Fruit fly (Drosophila melanogaster): ENCODE results near the gene CG4558.

Gene CG4558

dm6 chrX:6869770-6870404 lies 20.3 kb downstream of the CG4558 start:
- no peak for TF ChIP-seq usp (GFP tag; optimal IDR thresholded peaks at IDR 0.05)
- no peak for TF ChIP-seq pan (optimal IDR thresholded peaks at IDR 0.05)
- TF ChIP-seq EcR (GFP tag; optimal IDR thresholded peaks at IDR 0.05): no peak
- TF ChIP-seq CG8478 (optimal IDR thresholded peaks at IDR 0.05): no peak
- TF ChIP-seq Dll (optimal IDR thresholded peaks at IDR 0.05): no peak
- no peak for TF ChIP-seq psq (optimal IDR thresholded peaks at IDR 0.05)

dm6 chrX:6871746-6872145 lies 22.2 kb downstream of the CG4558 start:
- TF ChIP-seq pan (optimal IDR thresholded peaks at IDR 0.05) (no peak), usp (GFP tag; optimal IDR thresholded peaks at IDR 0.05) (no peak), Dll (optimal IDR thresholded peaks at IDR 0.05) (no peak), CG8478 (optimal IDR thresholded peaks at IDR 0.05) (no peak), psq (optimal IDR thresholded peaks at IDR 0.05) (no peak), EcR (GFP tag; optimal IDR thresholded peaks at IDR 0.05) (no peak)

dm6 chrX:6874918-6875454 lies 25.4 kb downstream of the CG4558 start:
- TF ChIP-seq EcR (GFP tag; optimal IDR thresholded peaks at IDR 0.05): no peak
- no peak for TF ChIP-seq pan (optimal IDR thresholded peaks at IDR 0.05)
- no peak for TF ChIP-seq CG8478 (optimal IDR thresholded peaks at IDR 0.05)
- TF ChIP-seq psq (optimal IDR thresholded peaks at IDR 0.05): no peak
- no peak for TF ChIP-seq usp (GFP tag; optimal IDR thresholded peaks at IDR 0.05)

- TF ChIP-seq Dll (optimal IDR thresholded peaks at IDR 0.05): no peak
- TF ChIP-seq pan (optimal IDR thresholded peaks at IDR 0.05): no peak
- no peak for TF ChIP-seq psq (optimal IDR thresholded peaks at IDR 0.05)
- TF ChIP-seq EcR (GFP tag; optimal IDR thresholded peaks at IDR 0.05): no peak
- no peak for TF ChIP-seq usp (GFP tag; optimal IDR thresholded peaks at IDR 0.05)
- TF ChIP-seq CG8478 (optimal IDR thresholded peaks at IDR 0.05): no peak
These were observed 26.2 kb downstream of the CG4558 start for dm6 chrX:6875773-6876172.

- TF ChIP-seq EcR (GFP tag; optimal IDR thresholded peaks at IDR 0.05) (no peak), pan (optimal IDR thresholded peaks at IDR 0.05) (no peak), Dll (optimal IDR thresholded peaks at IDR 0.05) (no peak), usp (GFP tag; optimal IDR thresholded peaks at IDR 0.05) (no peak), psq (optimal IDR thresholded peaks at IDR 0.05) (no peak), CG8478 (optimal IDR thresholded peaks at IDR 0.05) (no peak)
These were observed 26.8 kb downstream of the CG4558 start for dm6 chrX:6876343-6876742.

dm6 chrX:6898147-6898546 lies 48.6 kb downstream of the CG4558 start:
- TF ChIP-seq CG8478 (optimal IDR thresholded peaks at IDR 0.05) (no peak), pan (optimal IDR thresholded peaks at IDR 0.05) (no peak)
